Worm (Caenorhabditis elegans) whole organism, late embryonic: ENCODE results near the gene B0281.6.

Source experiments
- K09A11.1 ChIP-seq: sonication (generic microtip); optimal IDR thresholded peaks from 2 replicates; lab custom pipeline; 2017; ENCODE audit warnings: antibody characterized with exemption, mild to moderate bottlenecking, missing genetic modification characterization, missing compliant biosample characterization; ENCODE audit not compliant: insufficient read depth
- ahr-1 ChIP-seq: sonication (generic microtip); optimal IDR thresholded peaks from 2 replicates; lab custom pipeline; 2016; ENCODE audit warnings: missing genetic modification characterization, missing compliant biosample characterization
- ceh-14 ChIP-seq: sonication (generic microtip); optimal IDR thresholded peaks from 2 replicates; lab custom pipeline; 2016; ENCODE audit warnings: missing genotype, missing genetic modification characterization, missing compliant biosample characterization
- ceh-24 ChIP-seq: sonication (generic microtip); optimal IDR thresholded peaks from 2 replicates; lab custom pipeline; 2016; ENCODE audit warnings: mild to moderate bottlenecking, missing genetic modification characterization, missing compliant biosample characterization
- ceh-31 ChIP-seq: sonication (generic microtip); optimal IDR thresholded peaks from 2 replicates; lab custom pipeline; 2016; ENCODE audit warnings: missing genetic modification characterization, missing compliant biosample characterization
- ceh-34 ChIP-seq: sonication (generic microtip); optimal IDR thresholded peaks from 2 replicates; lab custom pipeline; 2016; ENCODE audit warnings: mild to moderate bottlenecking, missing genetic modification characterization, missing compliant biosample characterization
- ceh-45 ChIP-seq: fragments of 200-800 bp; sonication (Bioruptor generic); IDR thresholded peaks from 2 replicates; pipeline ENCODE4 v1.3.6; 2022; ENCODE audit warnings: missing genetic modification reagents, missing genetic modification characterization, missing compliant biosample characterization
- ceh-48 ChIP-seq: sonication (generic microtip); optimal IDR thresholded peaks from 2 replicates; lab custom pipeline; 2016; ENCODE audit warnings: missing genetic modification characterization, inconsistent platforms, missing compliant biosample characterization
- che-1 ChIP-seq: sonication (generic microtip); optimal IDR thresholded peaks from 2 replicates; lab custom pipeline; 2016; ENCODE audit warnings: mild to moderate bottlenecking, missing genetic modification characterization, missing compliant biosample characterization
- dmd-4 ChIP-seq: sonication (generic microtip); optimal IDR thresholded peaks from 2 replicates; lab custom pipeline; 2016; ENCODE audit warnings: borderline replicate concordance, missing genetic modification characterization, missing compliant biosample characterization
- dve-1 ChIP-seq: sonication (generic microtip); optimal IDR thresholded peaks from 2 replicates; lab custom pipeline; 2017; ENCODE audit warnings: antibody characterized with exemption, mild to moderate bottlenecking, missing genetic modification characterization, missing compliant biosample characterization
- elt-2 ChIP-seq: sonication (generic microtip); optimal IDR thresholded peaks from 2 replicates; lab custom pipeline; 2016; ENCODE audit warnings: missing genetic modification reagents, missing genetic modification characterization, missing compliant biosample characterization
- elt-4 ChIP-seq: sonication (generic microtip); optimal IDR thresholded peaks from 2 replicates; lab custom pipeline; 2016; ENCODE audit warnings: missing genetic modification characterization, missing compliant biosample characterization
- ets-4 ChIP-seq: sonication (generic microtip); optimal IDR thresholded peaks from 2 replicates; lab custom pipeline; 2016; ENCODE audit warnings: missing genetic modification characterization, missing compliant biosample characterization
- eyg-1 ChIP-seq: sonication (generic microtip); optimal IDR thresholded peaks from 2 replicates; lab custom pipeline; 2016; ENCODE audit warnings: missing genotype, missing genetic modification characterization, missing compliant biosample characterization
- fax-1 ChIP-seq: sonication (generic microtip); optimal IDR thresholded peaks from 2 replicates; lab custom pipeline; 2016; ENCODE audit warnings: missing genotype, missing genetic modification characterization, missing compliant biosample characterization
- gmeb-2 ChIP-seq: sonication (generic microtip); optimal IDR thresholded peaks from 2 replicates; lab custom pipeline; 2016; ENCODE audit warnings: missing genetic modification characterization, inconsistent platforms, missing compliant biosample characterization
- hlh-15 ChIP-seq: sonication (generic microtip); optimal IDR thresholded peaks from 2 replicates; lab custom pipeline; 2016; ENCODE audit warnings: missing genetic modification characterization, missing compliant biosample characterization
- hlh-8 ChIP-seq: sonication (generic microtip); optimal IDR thresholded peaks from 2 replicates; lab custom pipeline; 2016; ENCODE audit warnings: missing genotype, missing genetic modification characterization, missing compliant biosample characterization
- lim-6 ChIP-seq: sonication (generic microtip); optimal IDR thresholded peaks from 2 replicates; lab custom pipeline; 2016; ENCODE audit warnings: missing genetic modification characterization, missing compliant biosample characterization
- lin-11 ChIP-seq: fragments of 200-800 bp; sonication (Bioruptor generic); optimal IDR thresholded peaks from 2 replicates; lab custom pipeline; 2018; ENCODE audit warnings: mild to moderate bottlenecking, missing genetic modification characterization, missing compliant biosample characterization
- mec-3 ChIP-seq: sonication (generic microtip); optimal IDR thresholded peaks from 2 replicates; lab custom pipeline; 2016; ENCODE audit warnings: borderline replicate concordance, missing genetic modification characterization, missing compliant biosample characterization
- nfya-1 ChIP-seq: sonication (generic microtip); optimal IDR thresholded peaks from 2 replicates; lab custom pipeline; 2017; ENCODE audit warnings: missing genetic modification characterization, mild to moderate bottlenecking, missing compliant biosample characterization, antibody characterized with exemption, moderate library complexity
- nhr-232 ChIP-seq: sonication (generic microtip); optimal IDR thresholded peaks from 2 replicates; lab custom pipeline; 2016; ENCODE audit warnings: missing genetic modification characterization, missing compliant biosample characterization
- npax-4 ChIP-seq: sonication (generic microtip); optimal IDR thresholded peaks from 2 replicates; lab custom pipeline; 2016; ENCODE audit warnings: missing genetic modification characterization, missing compliant biosample characterization
- pag-3 ChIP-seq: sonication (generic microtip); optimal IDR thresholded peaks from 2 replicates; lab custom pipeline; 2016; ENCODE audit warnings: missing compliant biosample characterization, missing genetic modification characterization, borderline replicate concordance
- pat-9 ChIP-seq: fragments of 200-800 bp; sonication (Bioruptor generic); optimal IDR thresholded peaks from 2 replicates; lab custom pipeline; 2018; ENCODE audit warnings: mild to moderate bottlenecking, missing genetic modification characterization, moderate library complexity, missing compliant biosample characterization
- pax-1 ChIP-seq: fragments of 150-350 bp; optimal IDR thresholded peaks from 2 replicates; lab custom pipeline; 2014; ENCODE audit warnings: missing biosample characterization, missing genetic modification characterization
- pha-4 ChIP-seq: fragments of 150-350 bp; optimal IDR thresholded peaks from 2 replicates; lab custom pipeline; 2018; ENCODE audit warnings: missing biosample characterization, missing genetic modification reagents, missing genetic modification characterization
- pqm-1 ChIP-seq: sonication (generic microtip); optimal IDR thresholded peaks from 2 replicates; lab custom pipeline; 2016; ENCODE audit warnings: missing genetic modification characterization, missing compliant biosample characterization
- rnt-1 ChIP-seq: sonication (generic microtip); optimal IDR thresholded peaks from 2 replicates; lab custom pipeline; 2016; ENCODE audit warnings: missing genetic modification characterization, missing compliant biosample characterization
- sox-2 ChIP-seq: fragments of 200-800 bp; sonication (Bioruptor generic); IDR thresholded peaks from 2 replicates; pipeline ENCODE4 v1.3.6; 2022; ENCODE audit warnings: missing genetic modification reagents, missing genetic modification characterization, missing compliant biosample characterization
- syd-9 ChIP-seq: sonication (generic microtip); optimal IDR thresholded peaks from 2 replicates; lab custom pipeline; 2016; ENCODE audit warnings: mild to moderate bottlenecking, missing genetic modification characterization, moderate library complexity, missing compliant biosample characterization
- tbx-7 ChIP-seq: sonication (generic microtip); optimal IDR thresholded peaks from 2 replicates; lab custom pipeline; 2016; ENCODE audit warnings: missing genotype, missing genetic modification characterization, missing compliant biosample characterization
- ttx-3 ChIP-seq: sonication (generic microtip); optimal IDR thresholded peaks from 2 replicates; lab custom pipeline; 2016; ENCODE audit warnings: missing genetic modification reagents, missing genetic modification characterization, missing compliant biosample characterization
- zip-5 ChIP-seq: sonication (generic microtip); optimal IDR thresholded peaks from 2 replicates; lab custom pipeline; 2016; ENCODE audit warnings: missing genetic modification characterization, missing compliant biosample characterization
- ztf-16 ChIP-seq: sonication (generic microtip); optimal IDR thresholded peaks from 2 replicates; lab custom pipeline; 2017; ENCODE audit warnings: missing genetic modification characterization, missing compliant biosample characterization

B0281.6 gene

ce11 chrII:2302330-2302729 is at the start of gene B0281.6:
TSS of gene B0281.6 (minus strand) at chrII:2302430.
- TF ChIP-seq pag-3 (tag; lab: Kevin White, UChicago) (no peak), tbx-7 (tag; lab: Kevin White, UChicago) (no peak), npax-4 (tag; lab: Kevin White, UChicago) (no peak), ets-4 (tag; lab: Kevin White, UChicago) (no peak), elt-4 (tag; lab: Kevin White, UChicago) (no peak), dmd-4 (tag; lab: Kevin White, UChicago) (no peak), zip-5 (tag; lab: Kevin White, UChicago) (no peak), ceh-45 (GFP tag; lab: Robert Waterston, UW) (no peak), sox-2 (GFP tag; lab: Robert Waterston, UW) (no peak), eyg-1 (no peak), pax-1 (tag; lab: Kevin White, UChicago) (no peak), elt-2 (tag; lab: Kevin White, UChicago) (no peak), hlh-8 (no peak), fax-1 (no peak), che-1 (tag; lab: Kevin White, UChicago) (no peak), ceh-14 (no peak), dve-1 (tag; lab: Kevin White, UChicago) (no peak), pat-9 (tag; lab: Kevin White, UChicago) (no peak), ceh-34 (tag; lab: Kevin White, UChicago) (no peak), ceh-31 (tag; lab: Kevin White, UChicago) (no peak)

- no peak for TF ChIP-seq npax-4 (tag; lab: Kevin White, UChicago)
- TF ChIP-seq nhr-232: no peak
- no peak for TF ChIP-seq hlh-8
- TF ChIP-seq lin-11 (tag; lab: Kevin White, UChicago): no peak
- no peak for TF ChIP-seq pat-9 (tag; lab: Kevin White, UChicago)
- TF ChIP-seq mec-3 (tag; lab: Kevin White, UChicago): no peak
- TF ChIP-seq ahr-1 (tag; lab: Kevin White, UChicago): no peak
These were observed 44.4 kb upstream of the B0281.6 start, which contains the start of gene F43C11.4 for ce11 chrII:2346672-2347071. TSS of gene F43C11.4 (plus strand) at chrII:2346972.

ce11 chrII:2342004-2342479 is 39.8 kb upstream of the B0281.6 start, which contains the start of gene F43C11.6:
TSS of gene F43C11.6 (plus strand) at chrII:2342429.
- TF ChIP-seq ceh-31 (tag; lab: Kevin White, UChicago): peak; percentile 12
- no peak for TF ChIP-seq hlh-15 (tag; lab: Kevin White, UChicago)
- TF ChIP-seq lim-6 (tag; lab: Kevin White, UChicago): no peak
- TF ChIP-seq rnt-1 (tag; lab: Kevin White, UChicago): peak; percentile 28
- TF ChIP-seq ceh-14: no peak
- peak; percentile 20 for TF ChIP-seq ceh-48 (tag; lab: Kevin White, UChicago)
- TF ChIP-seq, all 69 proteins: peak for 3

- TF ChIP-seq elt-4 (tag; lab: Kevin White, UChicago) (no peak), ttx-3 (tag; lab: Kevin White, UChicago) (no peak), ceh-45 (GFP tag; lab: Robert Waterston, UW) (no peak), pqm-1 (tag; lab: Kevin White, UChicago) (no peak), pha-4 (tag; lab: Kevin White, UChicago) (no peak), syd-9 (tag; lab: Kevin White, UChicago) (no peak), che-1 (tag; lab: Kevin White, UChicago) (no peak), K09A11.1 (tag; lab: Kevin White, UChicago) (no peak), gmeb-2 (tag; lab: Kevin White, UChicago) (no peak), ztf-16 (tag; lab: Kevin White, UChicago) (no peak), nfya-1 (tag; lab: Kevin White, UChicago) (no peak), ceh-24 (tag; lab: Kevin White, UChicago) (no peak)
These were observed 39.3 kb upstream of the B0281.6 start, which contains the start of gene enri-1 for ce11 chrII:2341515-2341914. TSS of gene enri-1 (minus strand) at chrII:2341615.
